Worm (Caenorhabditis elegans) whole organism, late embryonic: ENCODE results near the gene ril-1.

Experiments used
- C08G9.2 ChIP-seq: sonication (generic microtip); optimal IDR thresholded peaks from 2 replicates; lab custom pipeline; 2016; ENCODE audit warnings: mild to moderate bottlenecking, missing genetic modification characterization, moderate library complexity, missing compliant biosample characterization
- C38D4.7 ChIP-seq: fragments of 200-800 bp; sonication (Bioruptor generic); optimal IDR thresholded peaks from 2 replicates; lab custom pipeline; 2018; ENCODE audit warnings: mild to moderate bottlenecking, missing genetic modification characterization, moderate library complexity, missing compliant biosample characterization
- F13H6.1 ChIP-seq: sonication (generic microtip); optimal IDR thresholded peaks from 2 replicates; lab custom pipeline; 2016; ENCODE audit warnings: missing genetic modification characterization, missing compliant biosample characterization
- K09A11.1 ChIP-seq: sonication (generic microtip); optimal IDR thresholded peaks from 2 replicates; lab custom pipeline; 2017; ENCODE audit warnings: antibody characterized with exemption, mild to moderate bottlenecking, missing genetic modification characterization, missing compliant biosample characterization; ENCODE audit not compliant: insufficient read depth
- T23F11.4 ChIP-seq: fragments of 200-800 bp; sonication (Bioruptor generic); optimal IDR thresholded peaks from 2 replicates; lab custom pipeline; 2018; ENCODE audit warnings: mild to moderate bottlenecking, missing genetic modification characterization, missing compliant biosample characterization
- Y22D7AL.16 ChIP-seq: sonication (generic microtip); optimal IDR thresholded peaks from 2 replicates; lab custom pipeline; 2016; ENCODE audit warnings: missing genetic modification characterization, missing compliant biosample characterization
- ama-1 ChIP-seq: fragments of 150-350 bp; optimal IDR thresholded peaks from 2 replicates; lab custom pipeline; 2014
- ceh-14 ChIP-seq: sonication (generic microtip); optimal IDR thresholded peaks from 2 replicates; lab custom pipeline; 2016; ENCODE audit warnings: missing genotype, missing genetic modification characterization, missing compliant biosample characterization
- ceh-2 ChIP-seq: sonication (generic microtip); optimal IDR thresholded peaks from 2 replicates; lab custom pipeline; 2016; ENCODE audit warnings: missing genotype, missing genetic modification characterization, missing compliant biosample characterization
- ceh-24 ChIP-seq: sonication (generic microtip); optimal IDR thresholded peaks from 2 replicates; lab custom pipeline; 2016; ENCODE audit warnings: mild to moderate bottlenecking, missing genetic modification characterization, missing compliant biosample characterization
- ceh-30 ChIP-seq: fragments of 150-350 bp; optimal IDR thresholded peaks from 2 replicates; lab custom pipeline; 2014; ENCODE audit warnings: missing biosample characterization, missing genetic modification characterization
- ceh-45 ChIP-seq: fragments of 200-800 bp; sonication (Bioruptor generic); IDR thresholded peaks from 2 replicates; pipeline ENCODE4 v1.3.6; 2022; ENCODE audit warnings: missing genetic modification reagents, missing genetic modification characterization, missing compliant biosample characterization
- che-1 ChIP-seq: sonication (generic microtip); optimal IDR thresholded peaks from 2 replicates; lab custom pipeline; 2016; ENCODE audit warnings: mild to moderate bottlenecking, missing genetic modification characterization, missing compliant biosample characterization
- dmd-4 ChIP-seq: sonication (generic microtip); optimal IDR thresholded peaks from 2 replicates; lab custom pipeline; 2016; ENCODE audit warnings: borderline replicate concordance, missing genetic modification characterization, missing compliant biosample characterization
- elt-2 ChIP-seq: sonication (generic microtip); optimal IDR thresholded peaks from 2 replicates; lab custom pipeline; 2016; ENCODE audit warnings: missing genetic modification reagents, missing genetic modification characterization, missing compliant biosample characterization
- ets-4 ChIP-seq: sonication (generic microtip); optimal IDR thresholded peaks from 2 replicates; lab custom pipeline; 2016; ENCODE audit warnings: missing genetic modification characterization, missing compliant biosample characterization
- fax-1 ChIP-seq: sonication (generic microtip); optimal IDR thresholded peaks from 2 replicates; lab custom pipeline; 2016; ENCODE audit warnings: missing genotype, missing genetic modification characterization, missing compliant biosample characterization
- hlh-15 ChIP-seq: sonication (generic microtip); optimal IDR thresholded peaks from 2 replicates; lab custom pipeline; 2016; ENCODE audit warnings: missing genetic modification characterization, missing compliant biosample characterization
- mec-3 ChIP-seq: sonication (generic microtip); optimal IDR thresholded peaks from 2 replicates; lab custom pipeline; 2016; ENCODE audit warnings: borderline replicate concordance, missing genetic modification characterization, missing compliant biosample characterization
- nfya-1 ChIP-seq: sonication (generic microtip); optimal IDR thresholded peaks from 2 replicates; lab custom pipeline; 2017; ENCODE audit warnings: missing genetic modification characterization, mild to moderate bottlenecking, missing compliant biosample characterization, antibody characterized with exemption, moderate library complexity
- odd-2 ChIP-seq: sonication (generic microtip); optimal IDR thresholded peaks from 2 replicates; lab custom pipeline; 2017; ENCODE audit warnings: antibody characterized with exemption, mild to moderate bottlenecking, missing genetic modification characterization, missing compliant biosample characterization
- pag-3 ChIP-seq: sonication (generic microtip); optimal IDR thresholded peaks from 2 replicates; lab custom pipeline; 2016; ENCODE audit warnings: missing compliant biosample characterization, missing genetic modification characterization, borderline replicate concordance
- pqm-1 ChIP-seq: sonication (generic microtip); optimal IDR thresholded peaks from 2 replicates; lab custom pipeline; 2016; ENCODE audit warnings: missing genetic modification characterization, missing compliant biosample characterization
- pros-1 ChIP-seq: fragments of 150-350 bp; optimal IDR thresholded peaks from 2 replicates; lab custom pipeline; 2014; ENCODE audit warnings: missing biosample characterization, missing genetic modification reagents, missing genetic modification characterization
- rnt-1 ChIP-seq: sonication (generic microtip); optimal IDR thresholded peaks from 2 replicates; lab custom pipeline; 2016; ENCODE audit warnings: missing genetic modification characterization, missing compliant biosample characterization
- sox-4 ChIP-seq: sonication (generic microtip); optimal IDR thresholded peaks from 2 replicates; lab custom pipeline; 2017; ENCODE audit warnings: mild to moderate bottlenecking, missing genetic modification characterization, inconsistent platforms, missing compliant biosample characterization
- syd-9 ChIP-seq: sonication (generic microtip); optimal IDR thresholded peaks from 2 replicates; lab custom pipeline; 2016; ENCODE audit warnings: mild to moderate bottlenecking, missing genetic modification characterization, moderate library complexity, missing compliant biosample characterization
- tbx-2 ChIP-seq: sonication (generic microtip); optimal IDR thresholded peaks from 2 replicates; lab custom pipeline; 2016; ENCODE audit warnings: missing genetic modification characterization, missing compliant biosample characterization
- unc-86 ChIP-seq: sonication (generic microtip); optimal IDR thresholded peaks from 2 replicates; lab custom pipeline; 2016; ENCODE audit warnings: missing genetic modification characterization, missing compliant biosample characterization
- ztf-16 ChIP-seq: sonication (generic microtip); optimal IDR thresholded peaks from 2 replicates; lab custom pipeline; 2017; ENCODE audit warnings: missing genetic modification characterization, missing compliant biosample characterization

The ril-1 gene

DNA sequence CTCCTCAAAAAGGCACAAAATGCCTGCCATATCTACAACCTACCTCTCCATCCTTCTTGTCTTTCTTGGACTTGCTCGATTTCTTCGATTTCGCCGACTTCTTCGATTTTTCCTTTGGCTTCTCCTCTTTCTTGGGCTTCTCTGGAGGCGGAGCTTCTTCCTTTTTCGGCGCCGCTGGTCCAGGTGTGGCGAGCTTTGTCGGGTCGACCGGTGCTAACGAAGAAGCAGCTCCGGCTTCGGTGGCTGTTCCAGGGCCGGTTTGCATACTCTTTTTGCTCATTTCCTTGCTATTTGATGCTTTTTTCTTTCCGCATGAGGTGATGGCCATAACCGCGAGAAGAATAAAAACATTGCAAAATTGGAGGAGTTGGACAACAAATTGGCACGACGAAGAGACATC is 43.4 kb downstream of the ril-1 start:
- TF ChIP-seq ama-1 (lab: Kevin White, UChicago) (no peak), Y22D7AL.16 (no peak), C38D4.7 (GFP tag; lab: Kevin White, UChicago) (no peak), T23F11.4 (GFP tag; lab: Kevin White, UChicago) (no peak), elt-2 (tag; lab: Kevin White, UChicago) (no peak), ets-4 (tag; lab: Kevin White, UChicago) (no peak), ceh-24 (tag; lab: Kevin White, UChicago) (no peak), ceh-14 (no peak), ceh-30 (tag; lab: Kevin White, UChicago) (no peak)

DNA sequence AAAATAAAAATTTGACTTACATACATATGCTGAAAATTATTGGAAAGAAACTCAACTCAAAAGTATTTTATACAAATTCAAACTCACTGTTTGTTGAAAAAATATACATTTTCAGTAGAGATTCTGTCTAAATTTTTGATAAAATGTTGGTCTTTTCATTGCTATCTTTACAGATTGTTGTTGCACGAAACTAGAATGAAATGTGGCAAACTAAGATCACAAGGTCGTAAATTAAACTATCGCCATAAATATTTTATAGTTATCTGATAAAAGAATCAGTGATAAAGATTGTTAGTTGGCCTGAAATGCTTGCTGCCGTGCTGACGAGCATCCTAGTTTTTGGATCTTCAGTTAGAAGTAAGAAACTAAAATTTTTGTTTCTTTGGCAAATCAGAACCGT is 45.0 kb downstream of the ril-1 start, which contains the start of gene clec-55:
Gene clec-55, plus strand, starts transcription at position 301 of the 400 bp plus-strand sequence.
- TF ChIP-seq unc-86 (tag; lab: Kevin White, UChicago) (no peak), tbx-2 (tag; lab: Kevin White, UChicago) (no peak), ceh-45 (GFP tag; lab: Robert Waterston, UW) (no peak)

DNA sequence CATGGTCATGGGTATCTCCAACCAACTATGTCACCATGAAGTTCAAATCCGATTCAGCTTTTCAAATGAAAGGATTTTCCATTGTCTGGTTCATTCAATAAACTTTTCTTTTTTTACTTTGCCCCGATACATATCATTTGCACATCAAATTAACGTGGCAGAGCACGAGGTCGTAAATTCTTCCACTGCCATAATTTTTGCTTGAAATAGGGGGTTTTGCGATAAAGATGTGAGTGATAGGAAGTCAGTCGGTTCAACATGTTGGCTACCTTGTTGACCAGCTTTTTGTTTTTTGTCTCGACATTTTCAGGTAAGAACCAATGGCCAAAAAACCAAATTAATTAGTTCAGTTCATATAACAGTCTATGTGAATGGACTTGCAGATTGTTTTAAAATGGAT is 47.2 kb downstream of the ril-1 start, which contains the start of gene clec-54:
Gene clec-54, plus strand, starts transcription at position 224 of the 400 bp plus-strand sequence.
- TF ChIP-seq ceh-2 (no peak), pag-3 (tag; lab: Kevin White, UChicago) (no peak), pqm-1 (no peak), tbx-2 (tag; lab: Kevin White, UChicago) (no peak), pros-1 (no peak), dmd-4 (tag; lab: Kevin White, UChicago) (no peak), odd-2 (tag; lab: Kevin White, UChicago) (no peak)

DNA sequence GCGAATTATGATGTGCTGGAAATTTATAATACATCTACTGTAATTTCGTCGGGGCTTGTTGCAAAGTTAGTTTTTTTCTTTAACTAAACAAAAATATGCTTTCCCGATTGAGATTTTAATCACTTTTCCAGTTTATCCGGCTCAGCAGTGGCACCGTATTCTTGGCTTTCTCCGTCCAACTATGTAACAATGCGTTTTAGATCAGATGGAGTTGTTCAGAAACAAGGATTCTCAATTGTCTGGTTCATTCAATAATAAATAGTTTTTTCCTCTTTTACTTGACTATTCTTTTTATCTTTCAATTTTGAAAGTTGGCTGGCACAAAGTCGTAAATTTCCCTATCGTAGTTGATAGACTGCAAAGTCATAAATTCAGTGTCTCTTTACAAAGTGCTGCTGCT is 49.8 kb downstream of the ril-1 start, which contains the start of gene clec-56:
Gene clec-56, plus strand, starts transcription at position 301 of the 400 bp plus-strand sequence.
- TF ChIP-seq F13H6.1 (tag; lab: Kevin White, UChicago): no peak
- no peak for TF ChIP-seq syd-9 (tag; lab: Kevin White, UChicago)
- TF ChIP-seq C08G9.2 (tag; lab: Kevin White, UChicago): no peak
- no peak for TF ChIP-seq nfya-1
- TF ChIP-seq ceh-30 (tag; lab: Kevin White, UChicago): no peak
- TF ChIP-seq ztf-16: no peak
- TF ChIP-seq che-1 (tag; lab: Kevin White, UChicago): no peak
- no peak for TF ChIP-seq tbx-2 (tag; lab: Kevin White, UChicago)
- TF ChIP-seq K09A11.1: no peak
- no peak for TF ChIP-seq sox-4
- no peak for TF ChIP-seq rnt-1 (tag; lab: Kevin White, UChicago)
- no peak for TF ChIP-seq mec-3
- TF ChIP-seq hlh-15: no peak
- TF ChIP-seq dmd-4 (tag; lab: Kevin White, UChicago): no peak
- TF ChIP-seq Y22D7AL.16: no peak
- no peak for TF ChIP-seq fax-1
